Worm (Caenorhabditis elegans) whole organism, L2 larva: ENCODE results near the gene C03C10.7.

Experiments
- ama-1 ChIP-seq: fragments of 150-350 bp; optimal IDR thresholded peaks from 2 replicates; lab custom pipeline; 2018; ENCODE audit warnings: inconsistent platforms
- elt-1 ChIP-seq: fragments of 150-350 bp; optimal IDR thresholded peaks from 2 replicates; lab custom pipeline; 2014; ENCODE audit warnings: missing biosample characterization, missing genetic modification characterization
- fos-1 ChIP-seq: fragments of 150-350 bp; optimal IDR thresholded peaks from 2 replicates; lab custom pipeline; 2014; ENCODE audit warnings: missing biosample characterization, missing genetic modification characterization
- lin-13 ChIP-seq: fragments of 150-350 bp; optimal IDR thresholded peaks from 2 replicates; lab custom pipeline; 2014; ENCODE audit warnings: missing biosample characterization, missing genetic modification reagents, missing genetic modification characterization
- lin-39 ChIP-seq: fragments of 150-350 bp; optimal IDR thresholded peaks from 2 replicates; lab custom pipeline; 2014; ENCODE audit warnings: missing biosample characterization, missing genetic modification reagents, missing genetic modification characterization
- lsy-2 ChIP-seq, 2 experiments: fragments of 150-350 bp in 1 of 2; sonication (generic microtip) in 1 of 2; optimal IDR thresholded peaks; 2 replicates each; lab custom pipeline; 2014 to 2017; ENCODE audit warnings: missing biosample characterization in 2 of 2, missing genetic modification characterization in 2 of 2
- mdl-1 ChIP-seq, 2 experiments: fragments of 150-350 bp in 1 of 2; sonication (generic microtip) in 1 of 2; optimal IDR thresholded peaks; 2 replicates each; lab custom pipeline; 2017; ENCODE audit warnings: missing biosample characterization in 2 of 2, missing genetic modification characterization in 2 of 2
- nhr-11 ChIP-seq: fragments of 150-350 bp; optimal IDR thresholded peaks from 2 replicates; lab custom pipeline; 2014; ENCODE audit warnings: missing biosample characterization, missing genetic modification characterization
- skn-1 ChIP-seq: sonication (generic microtip); optimal IDR thresholded peaks from 2 replicates; lab custom pipeline; 2017; ENCODE audit warnings: missing biosample characterization, missing genetic modification characterization
- snpc-4 ChIP-seq: fragments of 150-350 bp; optimal IDR thresholded peaks from 2 replicates; lab custom pipeline; 2014; ENCODE audit warnings: missing biosample characterization, missing genetic modification characterization

DNA sequence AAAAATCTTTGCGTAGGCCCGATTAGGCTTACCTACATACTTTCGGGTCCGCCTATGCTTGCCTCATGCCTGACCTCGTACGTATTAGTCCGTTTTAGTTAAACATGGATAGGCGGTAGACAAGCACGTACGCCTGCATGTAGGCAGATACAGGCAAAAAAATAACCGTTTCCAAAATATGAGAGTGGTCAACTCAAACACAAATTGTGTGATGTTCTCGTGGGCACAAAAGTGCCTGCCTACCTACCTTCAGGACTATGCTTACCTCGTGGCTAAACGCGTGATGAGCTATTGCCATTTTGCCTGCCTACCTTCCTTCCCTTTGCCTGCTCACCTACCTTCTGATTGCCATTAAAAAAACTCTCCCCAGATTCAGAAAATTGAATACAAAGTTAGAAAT lies 10.8 kb downstream of the C03C10.7 start:
- TF ChIP-seq lin-13 (GFP tag; lab: Kevin White, UChicago) (no peak), fos-1 (no peak), lin-39 (tag; lab: Kevin White, UChicago) (no peak), snpc-4 (tag; lab: Kevin White, UChicago) (no peak), skn-1 (tag; lab: Kevin White, UChicago) (no peak), mdl-1 (tag; optimal IDR thresholded peaks at IDR 0.05; lab: Kevin White, UChicago) (no peak), ama-1 (no peak), lsy-2 (tag; optimal IDR thresholded peaks at IDR 0.05; lab: Kevin White, UChicago) (no peak), nhr-11 (tag; lab: Kevin White, UChicago) (no peak), elt-1 (tag; lab: Kevin White, UChicago) (no peak)
